Worm (Caenorhabditis elegans) whole organism, mixed stage, embryonic: ENCODE results near the gene npax-2.

ENCODE experiments used
- ceh-39 ChIP-seq: fragments of 150-350 bp; optimal IDR thresholded peaks from 2 replicates; lab custom pipeline; 2014; ENCODE audit warnings: missing biosample characterization, missing genetic modification characterization
- elt-1 ChIP-seq: sonication (generic microtip); optimal IDR thresholded peaks from 2 replicates; lab custom pipeline; 2017; ENCODE audit warnings: missing genetic modification characterization, mild to moderate bottlenecking, missing compliant biosample characterization, antibody characterized with exemption, moderate library complexity, borderline replicate concordance; ENCODE audit not compliant: insufficient read depth
- elt-3 ChIP-seq: fragments of 150-350 bp; optimal IDR thresholded peaks from 2 replicates; lab custom pipeline; 2014; ENCODE audit warnings: missing biosample characterization, missing genetic modification characterization
- flh-1 ChIP-seq: fragments of 200-800 bp; sonication (Bioruptor generic); optimal IDR thresholded peaks from 2 replicates; lab custom pipeline; 2018; ENCODE audit warnings: mild to moderate bottlenecking, missing genetic modification characterization, moderate library complexity, missing compliant biosample characterization
- lin-32 ChIP-seq: fragments of 200-800 bp; sonication (Bioruptor generic); optimal IDR thresholded peaks from 2 replicates; lab custom pipeline; 2018; ENCODE audit warnings: mild to moderate bottlenecking, missing genetic modification characterization, missing compliant biosample characterization
- lsy-2 ChIP-seq: fragments of 150-350 bp; optimal IDR thresholded peaks from 2 replicates; lab custom pipeline; 2014; ENCODE audit warnings: missing biosample characterization, missing genetic modification characterization
- mab-5 ChIP-seq: fragments of 150-350 bp; optimal IDR thresholded peaks from 2 replicates; lab custom pipeline; 2014; ENCODE audit warnings: missing biosample characterization, missing genetic modification characterization
- nhr-2 ChIP-seq: fragments of 150-350 bp; optimal IDR thresholded peaks from 2 replicates; lab custom pipeline; 2014; ENCODE audit warnings: missing biosample characterization, missing genetic modification characterization
- nhr-237 ChIP-seq: fragments of 150-350 bp; optimal IDR thresholded peaks from 2 replicates; lab custom pipeline; 2014; ENCODE audit warnings: missing biosample characterization, missing genetic modification characterization
- nhr-28 ChIP-seq: fragments of 150-350 bp; optimal IDR thresholded peaks from 2 replicates; lab custom pipeline; 2014; ENCODE audit warnings: missing biosample characterization, missing genetic modification characterization
- pha-4 ChIP-seq: fragments of 150-350 bp; optimal IDR thresholded peaks from 2 replicates; lab custom pipeline; 2018; ENCODE audit warnings: missing biosample characterization, missing genetic modification reagents, missing genetic modification characterization
- snpc-4 ChIP-seq: fragments of 150-350 bp; optimal IDR thresholded peaks from 2 replicates; lab custom pipeline; 2014; ENCODE audit warnings: missing biosample characterization, missing genetic modification characterization

- no peak for TF ChIP-seq elt-1 (tag; lab: Kevin White, UChicago)
- TF ChIP-seq flh-1 (GFP tag; lab: Kevin White, UChicago), result no peak
- TF ChIP-seq nhr-237 (tag; lab: Kevin White, UChicago), result no peak
- no peak for TF ChIP-seq snpc-4 (tag; lab: Kevin White, UChicago)
- no peak for TF ChIP-seq elt-3 (tag; lab: Kevin White, UChicago)
- no peak for TF ChIP-seq lsy-2 (tag; lab: Kevin White, UChicago)
- no peak for TF ChIP-seq nhr-28 (tag; lab: Kevin White, UChicago)
- TF ChIP-seq pha-4 (tag; lab: Kevin White, UChicago), result no peak
- no peak for TF ChIP-seq lin-32 (GFP tag; lab: Kevin White, UChicago)
- TF ChIP-seq nhr-2 (tag; lab: Kevin White, UChicago), result no peak
- TF ChIP-seq ceh-39 (tag; lab: Kevin White, UChicago), result no peak
- no peak for TF ChIP-seq mab-5 (tag; lab: Kevin White, UChicago)
Observed at ce11 chrX:2118162-2118561, 31.7 kb downstream of the npax-2 start, which contains the start of gene swip-10.
